Fruit fly (Drosophila melanogaster) whole organism: ENCODE results near the gene CG7991.

Source experiments
- Dll ChIP-seq: fragments of >200 bp; optimal IDR thresholded peaks from 2 replicates; lab custom pipeline; 2017
- EcR ChIP-seq, 2 experiments: fragments of >200 bp; optimal IDR thresholded peaks; 2 replicates each; lab custom pipeline; 2017; ENCODE audit warnings: missing biosample characterization in 2 of 2, missing genetic modification characterization in 2 of 2, missing genetic modification reagents in 2 of 2
- pan ChIP-seq: fragments of >200 bp; optimal IDR thresholded peaks from 2 replicates; lab custom pipeline; 2017
- psq ChIP-seq: fragments of >200 bp; optimal IDR thresholded peaks from 2 replicates; lab custom pipeline; 2017
- usp ChIP-seq: fragments of >200 bp; optimal IDR thresholded peaks from 2 replicates; lab custom pipeline; 2017; ENCODE audit warnings: missing biosample characterization, missing genetic modification characterization, mixed read lengths

DNA sequence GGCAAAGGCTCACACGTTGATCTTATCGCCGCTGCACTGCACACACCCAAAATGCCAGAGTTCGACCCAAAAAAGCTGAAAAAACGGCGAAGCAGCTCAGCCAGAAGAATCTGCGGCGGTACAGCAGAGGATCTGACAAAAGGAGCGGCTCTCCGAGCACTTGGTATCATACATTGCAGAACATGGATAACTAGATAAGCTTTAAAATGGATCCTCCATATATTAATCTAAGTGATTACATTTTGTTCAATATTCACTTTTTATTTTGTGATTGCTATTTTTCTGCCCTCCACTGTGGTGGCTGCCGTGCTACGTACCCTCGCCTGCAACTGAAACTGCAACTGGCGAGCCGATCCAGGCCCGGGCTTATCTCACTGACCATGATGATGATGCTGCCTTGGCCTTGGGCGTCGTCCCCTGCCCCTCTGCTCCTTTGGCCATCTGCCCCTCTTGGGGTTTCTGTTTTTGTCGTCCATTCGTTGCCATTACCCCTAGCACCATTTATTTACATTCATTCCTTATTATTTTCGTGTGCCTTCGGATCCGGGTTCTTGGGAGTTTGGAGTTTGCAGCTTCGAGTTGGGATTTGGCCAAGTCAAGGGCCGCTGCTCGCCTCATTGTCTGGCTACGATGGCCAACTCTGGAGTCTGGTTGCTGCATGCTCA lies 17.7 kb downstream of the CG7991 start:
- TF ChIP-seq pan (lab: Kevin White, UChicago) (no peak), EcR (GFP tag; optimal IDR thresholded peaks at IDR 0.05; lab: Kevin White, UChicago) (peak in 1 of 2 experiments; percentile 18), usp (GFP tag; lab: Kevin White, UChicago) (no peak), Dll (lab: Kevin White, UChicago) (no peak), psq (lab: Kevin White, UChicago) (no peak)
